Worm (Caenorhabditis elegans) whole organism, L4 larva: ENCODE data around the gene srsx-37.
"Not testable (repeated sequence)": the region's sequence is repeated elsewhere in the genome, so short reads cannot be mapped to it uniquely, and the experiment has no call there.

Experiments used
- D1046.2 ChIP-seq: fragments of 200-800 bp; sonication (Bioruptor generic); IDR thresholded peaks from 2 replicates; pipeline ENCODE4 v1.3.6; 2022; ENCODE audit warnings: missing genetic modification characterization, missing compliant biosample characterization
- F10B5.3 ChIP-seq: sonication (generic microtip); optimal IDR thresholded peaks from 2 replicates; lab custom pipeline; 2016; ENCODE audit warnings: mild to moderate bottlenecking, missing genetic modification characterization, missing compliant biosample characterization
- F44E2.7 ChIP-seq: fragments of 200-800 bp; sonication (Bioruptor generic); IDR thresholded peaks from 2 replicates; pipeline ENCODE4 v2.1.2; 2022; ENCODE audit warnings: missing genetic modification characterization, missing compliant biosample characterization
- aha-1 ChIP-seq: fragments of 150-350 bp; peaks from one replicate; lab custom pipeline; 2014; ENCODE audit warnings: missing biosample characterization, missing genetic modification characterization
- aly-2 ChIP-seq: sonication (generic microtip); optimal IDR thresholded peaks from 2 replicates; lab custom pipeline; 2018; ENCODE audit warnings: missing biosample characterization, missing genetic modification characterization
- arid-1 ChIP-seq: fragments of 200-800 bp; sonication (Bioruptor generic); conservative IDR thresholded peaks from 2 replicates; pipeline ENCODE4 v1.3.6; 2022; ENCODE audit warnings: missing genetic modification reagents, missing genetic modification characterization, missing compliant biosample characterization
- attf-4 ChIP-seq: sonication (generic microtip); optimal IDR thresholded peaks from 3 replicates; lab custom pipeline; 2017; ENCODE audit warnings: missing biosample characterization, missing genetic modification characterization
- ceh-62 ChIP-seq: sonication (generic microtip); optimal IDR thresholded peaks from 2 replicates; lab custom pipeline; 2017; ENCODE audit warnings: missing biosample characterization, missing genetic modification characterization
- ctbp-1 ChIP-seq: fragments of 200-800 bp; sonication (Bioruptor generic); IDR thresholded peaks from 2 replicates; pipeline ENCODE4 v1.3.6; 2022; ENCODE audit warnings: missing genetic modification reagents, missing genetic modification characterization, missing compliant biosample characterization
- daf-12 ChIP-seq: fragments of 150-350 bp; optimal IDR thresholded peaks from 2 replicates; lab custom pipeline; 2014; ENCODE audit warnings: missing biosample characterization, missing genetic modification reagents, missing genetic modification characterization
- daf-19 ChIP-seq: fragments of 200-800 bp; sonication (Bioruptor generic); conservative IDR thresholded peaks from 2 replicates; pipeline ENCODE4 v1.3.6; 2022; ENCODE audit warnings: missing genetic modification characterization, missing compliant biosample characterization
- dmd-9 ChIP-seq: fragments of 200-800 bp; sonication (Bioruptor generic); IDR thresholded peaks from 2 replicates; pipeline ENCODE4 v1.3.6; 2022; ENCODE audit warnings: missing genetic modification reagents, missing genetic modification characterization, missing compliant biosample characterization
- duxl-1 ChIP-seq: sonication (generic microtip); optimal IDR thresholded peaks from 2 replicates; lab custom pipeline; 2016; ENCODE audit warnings: mild to moderate bottlenecking, missing genetic modification characterization, moderate library complexity, missing compliant biosample characterization; ENCODE audit not compliant: poor library complexity
- fkh-10 ChIP-seq: fragments of 150-350 bp; optimal IDR thresholded peaks from 2 replicates; lab custom pipeline; 2014; ENCODE audit warnings: missing biosample characterization, missing genetic modification reagents, missing genetic modification characterization
- fos-1 ChIP-seq: fragments of 150-350 bp; optimal IDR thresholded peaks from 2 replicates; lab custom pipeline; 2014; ENCODE audit warnings: missing biosample characterization, missing genetic modification characterization
- hlh-11 ChIP-seq: fragments of 200-800 bp; sonication (Bioruptor generic); optimal IDR thresholded peaks from 2 replicates; lab custom pipeline; 2018; ENCODE audit warnings: mild to moderate bottlenecking, missing genetic modification characterization, missing compliant biosample characterization
- hmg-1.1 ChIP-seq: fragments of 200-800 bp; sonication (Bioruptor generic); IDR thresholded peaks from 2 replicates; pipeline ENCODE4 v1.3.6; 2022; ENCODE audit warnings: missing genetic modification reagents, missing genetic modification characterization, missing compliant biosample characterization
- lin-15B ChIP-seq: fragments of 150-350 bp; sonication (generic microtip); optimal IDR thresholded peaks from 3 replicates; lab custom pipeline; 2014; ENCODE audit warnings: missing biosample characterization, missing genetic modification characterization
- lin-38 ChIP-seq: fragments of 200-800 bp; sonication (Bioruptor generic); IDR thresholded peaks from 2 replicates; pipeline ENCODE4 v1.3.6; 2022; ENCODE audit warnings: missing genetic modification reagents, missing genetic modification characterization, missing compliant biosample characterization
- lsy-2 ChIP-seq, 2 experiments: fragments of 150-350 bp in 1 of 2; sonication (generic microtip) in 1 of 2; optimal IDR thresholded peaks; 2 replicates each; lab custom pipeline; 2014 to 2017; ENCODE audit warnings: missing biosample characterization in 2 of 2, missing genetic modification characterization in 2 of 2
- madf-9 ChIP-seq: fragments of 200-800 bp; sonication (Bioruptor generic); conservative IDR thresholded peaks from 2 replicates; pipeline ENCODE4 v1.3.6; 2022; ENCODE audit warnings: missing genetic modification reagents, missing genetic modification characterization, missing compliant biosample characterization
- mdl-1 ChIP-seq, 2 experiments: fragments of 150-350 bp in 1 of 2; sonication (generic microtip) in 1 of 2; optimal IDR thresholded peaks; 2 replicates each; lab custom pipeline; 2014 to 2017; ENCODE audit warnings: missing biosample characterization in 2 of 2, missing genetic modification characterization in 2 of 2
- mep-1 ChIP-seq: fragments of 150-350 bp; sonication (generic microtip); optimal IDR thresholded peaks from 3 replicates; lab custom pipeline; 2014; ENCODE audit warnings: missing biosample characterization, missing genetic modification characterization
- nhr-102 ChIP-seq: sonication (generic microtip); optimal IDR thresholded peaks from 2 replicates; lab custom pipeline; 2016; ENCODE audit warnings: mild to moderate bottlenecking, missing genetic modification characterization, moderate library complexity, missing compliant biosample characterization
- nhr-25 ChIP-seq: sonication (generic microtip); optimal IDR thresholded peaks from 2 replicates; lab custom pipeline; 2017; ENCODE audit warnings: missing genetic modification characterization, mild to moderate bottlenecking, missing compliant biosample characterization, antibody characterized with exemption, moderate library complexity, borderline replicate concordance; ENCODE audit not compliant: insufficient read depth
- nhr-41 ChIP-seq: fragments of 200-800 bp; sonication (Bioruptor generic); IDR thresholded peaks from 2 replicates; pipeline ENCODE4 v1.3.6; 2022; ENCODE audit warnings: missing genetic modification reagents, missing genetic modification characterization, missing compliant biosample characterization
- nhr-48 ChIP-seq: sonication (generic microtip); optimal IDR thresholded peaks from 2 replicates; lab custom pipeline; 2016; ENCODE audit warnings: mild to moderate bottlenecking, missing genetic modification characterization, missing compliant biosample characterization
- nhr-77 ChIP-seq: fragments of 150-350 bp; optimal IDR thresholded peaks from 2 replicates; lab custom pipeline; 2014; ENCODE audit warnings: missing biosample characterization, missing genetic modification characterization
- php-3 ChIP-seq: fragments of 200-800 bp; sonication (Bioruptor generic); IDR thresholded peaks from 2 replicates; pipeline ENCODE4 v1.3.6; 2022; ENCODE audit warnings: missing genetic modification reagents, missing genetic modification characterization, missing compliant biosample characterization
- rbr-2 ChIP-seq: sonication (generic microtip); optimal IDR thresholded peaks from 2 replicates; lab custom pipeline; 2016; ENCODE audit warnings: missing genotype, missing genetic modification characterization, missing compliant biosample characterization
- saeg-2 ChIP-seq: fragments of 200-800 bp; sonication (Bioruptor generic); IDR thresholded peaks from 2 replicates; pipeline ENCODE4 v1.3.6; 2022; ENCODE audit warnings: missing genetic modification reagents, missing genetic modification characterization, missing compliant biosample characterization
- sdz-12 ChIP-seq: fragments of 200-800 bp; sonication (Bioruptor generic); optimal IDR thresholded peaks from 2 replicates; lab custom pipeline; 2018; ENCODE audit warnings: mild to moderate bottlenecking, missing genetic modification characterization, missing compliant biosample characterization
- snpc-4 ChIP-seq: fragments of 150-350 bp; optimal IDR thresholded peaks from 2 replicates; lab custom pipeline; 2014; ENCODE audit warnings: missing biosample characterization, missing genetic modification characterization
- tra-1 ChIP-seq: fragments of 200-800 bp; sonication (Bioruptor generic); IDR thresholded peaks from 2 replicates; pipeline ENCODE4 v1.3.6; 2022; ENCODE audit warnings: missing genetic modification reagents, missing genetic modification characterization, missing compliant biosample characterization
- unc-62 ChIP-seq, 3 experiments: fragments of 150-350 bp in 1 of 3; sonication (generic microtip); optimal IDR thresholded peaks in 2 of 3; peaks in 1 of 3; 1 replicate in 1 of 3; 2 replicates in 2 of 3; lab custom pipeline; 2014 to 2017; ENCODE audit warnings: missing biosample characterization in 3 of 3, missing genetic modification characterization in 3 of 3, missing genetic modification reagents in 3 of 3, missing genotype in 1 of 3
- zag-1 ChIP-seq: fragments of 150-350 bp; optimal IDR thresholded peaks from 2 replicates; lab custom pipeline; 2014; ENCODE audit warnings: missing biosample characterization, missing genetic modification characterization
- zip-11 ChIP-seq: fragments of 200-800 bp; sonication (Bioruptor generic); IDR thresholded peaks from 2 replicates; pipeline ENCODE4 v1.3.6; 2022; ENCODE audit warnings: missing genetic modification characterization, missing compliant biosample characterization
- ztf-11 ChIP-seq: fragments of 150-350 bp; optimal IDR thresholded peaks from 2 replicates; lab custom pipeline; 2014; ENCODE audit warnings: missing biosample characterization, missing genetic modification characterization

srsx-37 gene

ce11 chrV:15253529-15253928 lies 5.4 kb downstream of the srsx-37 start, which contains the start of gene srbc-75:
Gene srbc-75, plus strand, starts transcription at chrV:15253829.
- no peak for TF ChIP-seq sdz-12 (GFP tag; lab: Kevin White, UChicago)
- TF ChIP-seq snpc-4 (tag; lab: Kevin White, UChicago) = no peak
- no peak for TF ChIP-seq nhr-48 (tag; lab: Kevin White, UChicago)
- no peak for TF ChIP-seq mep-1 (tag; lab: Kevin White, UChicago)
- TF ChIP-seq aha-1 (tag; lab: Kevin White, UChicago) = peak; percentile 54

- TF ChIP-seq hmg-1.1 (GFP tag; lab: Robert Waterston, UW) (no peak), D1046.2 (GFP tag; lab: Robert Waterston, UW) (no peak), lin-15B (tag; lab: Kevin White, UChicago) (no peak), attf-4 (tag; lab: Kevin White, UChicago) (no peak), ceh-62 (tag; lab: Kevin White, UChicago) (no peak), tra-1 (GFP tag; lab: Robert Waterston, UW) (no peak), F10B5.3 (tag; lab: Kevin White, UChicago) (no peak)
- TF ChIP-seq, all 104 proteins: peak for 0
Measured at ce11 chrV:15252082-15252481, 6.9 kb downstream of the srsx-37 start, which contains the start of gene srbc-76. Gene srbc-76, plus strand, starts transcription at chrV:15252382.

- TF ChIP-seq duxl-1 (tag; lab: Kevin White, UChicago); zag-1 (tag; lab: Kevin White, UChicago); D1046.2 (GFP tag; lab: Robert Waterston, UW): not testable (repeated sequence)
Measured at ce11 chrV:15250304-15250703, 8.6 kb downstream of the srsx-37 start, which contains the start of gene srd-28. Gene srd-28, plus strand, starts transcription at chrV:15250604.

- no peak for TF ChIP-seq hmg-1.1 (GFP tag; lab: Robert Waterston, UW)
- TF ChIP-seq daf-19 (GFP tag; lab: Robert Waterston, UW) = no peak
- TF ChIP-seq mdl-1 (tag; optimal IDR thresholded peaks at IDR 0.05; lab: Kevin White, UChicago) = no peak
- no peak for TF ChIP-seq F44E2.7 (GFP tag; lab: Robert Waterston, UW)
- no peak for TF ChIP-seq nhr-48 (tag; lab: Kevin White, UChicago)
- TF ChIP-seq daf-12 = no peak
- no peak for TF ChIP-seq nhr-25 (tag; lab: Kevin White, UChicago)
- TF ChIP-seq lin-38 (GFP tag; lab: Robert Waterston, UW) = no peak
- TF ChIP-seq unc-62 (GFP tag; optimal IDR thresholded peaks at IDR 0.05 in 1 of 2; lab: Kevin White, UChicago) = no peak
- TF ChIP-seq unc-62 (tag; optimal IDR thresholded peaks at IDR 0.05; lab: Kevin White, UChicago) = no peak
- TF ChIP-seq zip-11 (GFP tag; lab: Robert Waterston, UW) = no peak
- TF ChIP-seq nhr-41 (GFP tag; lab: Robert Waterston, UW) = no peak
- no peak for TF ChIP-seq aly-2 (tag; lab: Kevin White, UChicago)
- TF ChIP-seq duxl-1 (tag; lab: Kevin White, UChicago) = no peak
- no peak for TF ChIP-seq hlh-11 (tag; lab: Kevin White, UChicago)
- TF ChIP-seq ceh-62 (tag; lab: Kevin White, UChicago) = no peak
- no peak for TF ChIP-seq php-3 (GFP tag; lab: Robert Waterston, UW)
- TF ChIP-seq rbr-2 (tag; lab: Kevin White, UChicago) = no peak
- no peak for TF ChIP-seq nhr-77 (tag; lab: Kevin White, UChicago)
- TF ChIP-seq dmd-9 (GFP tag; lab: Robert Waterston, UW) = no peak
- no peak for TF ChIP-seq saeg-2 (GFP tag; lab: Robert Waterston, UW)
- TF ChIP-seq, all 104 proteins: peak for 0
Measured at ce11 chrV:15244456-15244855, 14.5 kb downstream of the srsx-37 start, which contains the start of gene kin-30. Gene kin-30, plus strand, starts transcription at chrV:15244756.

- TF ChIP-seq arid-1 (GFP tag; lab: Robert Waterston, UW) (no peak), nhr-102 (no peak), fkh-10 (GFP tag; lab: Kevin White, UChicago) (no peak), ztf-11 (tag; lab: Kevin White, UChicago) (no peak), ctbp-1 (GFP tag; lab: Robert Waterston, UW) (no peak), aha-1 (tag; lab: Kevin White, UChicago) (no peak), lsy-2 (tag; optimal IDR thresholded peaks at IDR 0.05; lab: Kevin White, UChicago) (no peak), madf-9 (GFP tag; lab: Robert Waterston, UW) (no peak), fos-1 (no peak)
Measured at ce11 chrV:15241259-15241658, 17.7 kb downstream of the srsx-37 start, which contains the start of gene chil-12. Gene chil-12, plus strand, starts transcription at chrV:15241559.
